Worm (Caenorhabditis elegans) whole organism, L4/young adult: Measurements from ENCODE around the gene sor-1.
A peak's percentile ranks its signal among the peaks of the same experiment; 100 is the strongest.

ENCODE experiments used
- W03F9.2 ChIP-seq: fragments of 150-350 bp; optimal IDR thresholded peaks from 2 replicates; lab custom pipeline; 2014; ENCODE audit warnings: missing biosample characterization, missing genetic modification characterization
- dao-5 ChIP-seq: sonication (generic microtip); optimal IDR thresholded peaks from 2 replicates; lab custom pipeline; 2016; ENCODE audit warnings: missing genotype, missing genetic modification characterization, moderate library complexity, missing compliant biosample characterization
- him-1 ChIP-seq: sonication (generic microtip); optimal IDR thresholded peaks from 2 replicates; lab custom pipeline; 2016; ENCODE audit warnings: missing genotype, missing genetic modification reagents, missing genetic modification characterization, missing compliant biosample characterization

DNA sequence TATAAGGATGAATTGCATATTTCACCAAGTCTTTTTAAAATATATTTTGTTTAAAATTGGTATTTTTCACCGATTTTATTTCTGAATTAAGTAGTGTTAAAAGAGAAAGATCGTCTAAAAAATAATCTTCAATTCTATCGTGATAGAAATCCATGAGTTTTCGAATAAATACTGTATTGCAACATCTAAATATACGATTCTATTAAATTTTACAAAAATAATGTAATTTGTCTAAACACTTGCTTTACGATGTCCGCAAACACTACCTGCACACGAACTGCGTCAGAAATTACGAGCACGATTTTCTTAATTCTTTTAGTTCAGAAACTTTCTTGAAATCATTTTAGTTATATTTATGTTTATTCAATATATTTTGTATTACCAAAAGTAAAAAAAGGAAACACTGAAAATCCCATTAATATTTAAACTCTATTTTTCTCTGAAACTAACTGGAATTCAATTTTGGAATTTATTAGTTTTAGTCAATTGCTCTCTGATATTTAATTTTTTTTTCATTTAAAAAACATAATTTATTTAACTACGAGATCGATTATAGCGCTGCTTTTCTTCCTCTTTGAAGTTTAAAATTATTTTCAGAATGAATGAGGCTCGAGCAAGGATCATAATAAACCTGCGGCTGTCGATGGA is 31.3 kb downstream of the sor-1 start, which contains the start of gene mrpl-32:
- TF ChIP-seq dao-5 (tag; lab: Kevin White, UChicago) (no peak), him-1 (tag; lab: Kevin White, UChicago) (no peak), W03F9.2 (tag; lab: Kevin White, UChicago) (peak; percentile 61)
